Worm (Caenorhabditis elegans): Measurements from ENCODE around the gene ZK1128.7.

DNA sequence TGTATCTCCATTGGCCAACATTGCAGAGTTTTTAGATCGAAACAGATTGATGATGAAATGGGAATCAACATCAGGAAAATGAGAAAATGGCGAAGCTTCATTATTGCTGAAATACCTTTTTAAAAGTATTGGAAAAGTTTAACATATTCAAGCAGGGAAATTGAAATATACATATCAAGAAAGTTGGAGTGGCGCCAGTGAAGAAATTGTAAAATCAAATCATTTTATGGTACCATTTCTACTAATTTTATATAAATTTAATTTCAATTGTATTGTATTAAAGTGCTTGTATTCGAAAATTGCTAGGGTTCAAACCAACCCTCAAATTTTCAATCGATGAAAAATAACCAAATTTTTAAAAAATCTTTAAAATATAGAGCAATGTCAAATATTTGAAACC lies 30.4 kb upstream of the ZK1128.7 start, which contains the start of gene srt-55:
- TF ChIP-seq flt-1 (GFP tag; IDR thresholded peaks at IDR 0.05) (no peak), ztf-23 (GFP tag; IDR thresholded peaks at IDR 0.05) (no peak), cog-1 (tag; optimal IDR thresholded peaks at IDR 0.05) (no peak), ref-1 (GFP tag; conservative IDR thresholded peaks at IDR 0.05) (no peak), tab-1 (GFP tag; IDR thresholded peaks at IDR 0.05) (no peak), med-1 (GFP tag; optimal IDR thresholded peaks at IDR 0.05; ENCODE audit: insufficient read depth) (no peak), T22C8.4 (GFP tag; IDR thresholded peaks at IDR 0.05) (no peak), ztf-29 (GFP tag; IDR thresholded peaks at IDR 0.05) (no peak)
